Worm (Caenorhabditis elegans) whole organism, mixed stage, embryonic: ENCODE results near the gene sng-1.

Experiments used
- M03D4.4 ChIP-seq: sonication (generic microtip); optimal IDR thresholded peaks from 2 replicates; lab custom pipeline; 2017; ENCODE audit warnings: mild to moderate bottlenecking, missing genetic modification characterization, missing compliant biosample characterization
- bed-3 ChIP-seq: fragments of 200-800 bp; sonication (Bioruptor generic); optimal IDR thresholded peaks from 3 replicates; lab custom pipeline; 2018; ENCODE audit warnings: mild to moderate bottlenecking, missing genetic modification characterization, moderate library complexity, missing compliant biosample characterization
- blmp-1 ChIP-seq: fragments of 150-350 bp; optimal IDR thresholded peaks from 2 replicates; lab custom pipeline; 2014; ENCODE audit warnings: missing biosample characterization, missing genetic modification characterization
- ceh-39 ChIP-seq: fragments of 150-350 bp; optimal IDR thresholded peaks from 2 replicates; lab custom pipeline; 2014; ENCODE audit warnings: missing biosample characterization, missing genetic modification characterization
- ceh-83 ChIP-seq: fragments of 200-800 bp; sonication (Bioruptor generic); optimal IDR thresholded peaks from 2 replicates; lab custom pipeline; 2018; ENCODE audit warnings: mild to moderate bottlenecking, missing genetic modification characterization, missing compliant biosample characterization
- ces-1 ChIP-seq: fragments of 150-350 bp; optimal IDR thresholded peaks from 2 replicates; lab custom pipeline; 2014; ENCODE audit warnings: missing biosample characterization, missing genetic modification reagents, missing genetic modification characterization
- cnd-1 ChIP-seq: fragments of 200-800 bp; sonication (Bioruptor generic); optimal IDR thresholded peaks from 2 replicates; lab custom pipeline; 2018; ENCODE audit warnings: mild to moderate bottlenecking, missing genetic modification characterization, missing compliant biosample characterization
- drap-1 ChIP-seq: fragments of 200-800 bp; sonication (Bioruptor generic); optimal IDR thresholded peaks from 3 replicates; lab custom pipeline; 2018; ENCODE audit warnings: mild to moderate bottlenecking, missing genetic modification characterization, missing compliant biosample characterization
- elt-1 ChIP-seq: sonication (generic microtip); optimal IDR thresholded peaks from 2 replicates; lab custom pipeline; 2017; ENCODE audit warnings: missing genetic modification characterization, mild to moderate bottlenecking, missing compliant biosample characterization, antibody characterized with exemption, moderate library complexity, borderline replicate concordance; ENCODE audit not compliant: insufficient read depth
- flh-1 ChIP-seq: fragments of 200-800 bp; sonication (Bioruptor generic); optimal IDR thresholded peaks from 2 replicates; lab custom pipeline; 2018; ENCODE audit warnings: mild to moderate bottlenecking, missing genetic modification characterization, moderate library complexity, missing compliant biosample characterization
- ham-2 ChIP-seq: fragments of 200-800 bp; sonication (Bioruptor generic); optimal IDR thresholded peaks from 2 replicates; lab custom pipeline; 2018; ENCODE audit warnings: mild to moderate bottlenecking, missing genetic modification characterization, missing compliant biosample characterization
- mab-5 ChIP-seq: fragments of 150-350 bp; optimal IDR thresholded peaks from 2 replicates; lab custom pipeline; 2014; ENCODE audit warnings: missing biosample characterization, missing genetic modification characterization
- mep-1 ChIP-seq: fragments of 150-350 bp; optimal IDR thresholded peaks from 2 replicates; lab custom pipeline; 2017; ENCODE audit warnings: missing biosample characterization, missing genetic modification reagents, missing genetic modification characterization, inconsistent platforms
- mls-2 ChIP-seq: sonication (generic microtip); optimal IDR thresholded peaks from 2 replicates; lab custom pipeline; 2016; ENCODE audit warnings: mild to moderate bottlenecking, missing genetic modification characterization, moderate library complexity, missing compliant biosample characterization
- nhr-12 ChIP-seq: fragments of 150-350 bp; optimal IDR thresholded peaks from 2 replicates; lab custom pipeline; 2014; ENCODE audit warnings: missing biosample characterization, missing genetic modification characterization
- nhr-2 ChIP-seq: fragments of 150-350 bp; optimal IDR thresholded peaks from 2 replicates; lab custom pipeline; 2014; ENCODE audit warnings: missing biosample characterization, missing genetic modification characterization
- nhr-237 ChIP-seq: fragments of 150-350 bp; optimal IDR thresholded peaks from 2 replicates; lab custom pipeline; 2014; ENCODE audit warnings: missing biosample characterization, missing genetic modification characterization
- pha-4 ChIP-seq: fragments of 150-350 bp; optimal IDR thresholded peaks from 2 replicates; lab custom pipeline; 2018; ENCODE audit warnings: missing biosample characterization, missing genetic modification reagents, missing genetic modification characterization
- sem-2 ChIP-seq: fragments of 200-800 bp; sonication (Bioruptor generic); optimal IDR thresholded peaks from 2 replicates; lab custom pipeline; 2018; ENCODE audit warnings: mild to moderate bottlenecking, missing genetic modification characterization, missing compliant biosample characterization
- sptf-1 ChIP-seq: sonication (generic microtip); optimal IDR thresholded peaks from 2 replicates; lab custom pipeline; 2017; ENCODE audit warnings: mild to moderate bottlenecking, missing genetic modification characterization, moderate library complexity, missing compliant biosample characterization
- tbx-8 ChIP-seq: fragments of 200-800 bp; sonication (Bioruptor generic); optimal IDR thresholded peaks from 2 replicates; lab custom pipeline; 2018; ENCODE audit warnings: mild to moderate bottlenecking, missing genetic modification characterization, moderate library complexity, missing compliant biosample characterization
- unc-39 ChIP-seq: fragments of 150-350 bp; optimal IDR thresholded peaks from 2 replicates; lab custom pipeline; 2014; ENCODE audit warnings: missing biosample characterization, missing genetic modification characterization
- unc-62 ChIP-seq: fragments of 150-350 bp; optimal IDR thresholded peaks from 2 replicates; lab custom pipeline; 2014; ENCODE audit warnings: missing biosample characterization, missing genetic modification reagents, missing genetic modification characterization
- zip-8 ChIP-seq: fragments of 150-350 bp; optimal IDR thresholded peaks from 2 replicates; lab custom pipeline; 2014; ENCODE audit warnings: missing biosample characterization, missing genetic modification characterization

The sng-1 gene

DNA sequence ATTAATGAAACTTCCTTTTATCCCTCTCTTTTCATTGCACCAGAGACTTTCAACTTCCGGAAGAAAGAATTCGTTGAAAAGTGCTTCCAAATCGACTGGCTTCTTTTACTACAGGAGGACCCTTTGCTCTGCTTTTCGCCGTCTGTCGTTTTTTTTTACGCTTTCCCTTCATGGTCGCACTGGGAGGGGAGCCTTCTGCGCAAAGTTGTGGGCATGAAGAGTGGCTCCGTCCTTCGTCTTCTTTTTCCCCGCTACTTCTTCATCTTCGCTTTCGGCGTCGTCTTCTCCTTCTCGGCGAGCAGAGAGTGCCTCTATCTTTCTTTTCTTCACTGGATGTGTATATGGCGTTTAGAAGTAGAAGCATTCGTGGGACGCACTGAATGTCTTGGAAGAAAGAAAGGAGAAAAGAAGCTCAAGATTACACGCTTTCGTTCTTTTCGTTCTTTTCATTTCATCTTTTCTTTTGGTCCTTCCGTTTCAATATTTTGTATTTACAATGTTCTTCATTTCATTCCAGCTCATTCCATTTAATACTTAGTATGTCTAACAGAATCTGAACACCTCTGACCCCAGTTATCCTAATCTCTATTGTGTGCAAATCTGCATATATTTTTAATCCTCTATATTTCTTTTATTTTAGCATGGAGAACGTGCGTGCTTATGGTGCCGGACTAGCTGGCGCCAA is at the start of gene sng-1:
Gene sng-1, plus strand, starts transcription at position 635 of the 685 bp plus-strand sequence.
- peak; percentile 35 for TF ChIP-seq ces-1 (GFP tag; lab: Kevin White, UChicago)
- TF ChIP-seq elt-1 (tag; lab: Kevin White, UChicago), result no peak
- no peak for TF ChIP-seq nhr-12 (tag; lab: Kevin White, UChicago)

- TF ChIP-seq ceh-83 (GFP tag; lab: Kevin White, UChicago) (no peak), mls-2 (tag; lab: Kevin White, UChicago) (no peak), elt-1 (tag; lab: Kevin White, UChicago) (no peak), ceh-39 (tag; lab: Kevin White, UChicago) (no peak), sptf-1 (tag; lab: Kevin White, UChicago) (no peak), nhr-12 (tag; lab: Kevin White, UChicago) (no peak), zip-8 (tag; lab: Kevin White, UChicago) (no peak), nhr-2 (no peak), unc-39 (tag; lab: Kevin White, UChicago) (no peak), bed-3 (GFP tag; lab: Kevin White, UChicago) (no peak), unc-62 (GFP tag; lab: Kevin White, UChicago) (no peak), blmp-1 (tag; lab: Kevin White, UChicago) (no peak), nhr-237 (tag; lab: Kevin White, UChicago) (no peak), ham-2 (GFP tag; lab: Kevin White, UChicago) (no peak), mep-1 (tag; lab: Kevin White, UChicago) (no peak), sem-2 (GFP tag; lab: Kevin White, UChicago) (no peak), tbx-8 (no peak), mab-5 (tag; lab: Kevin White, UChicago) (no peak), cnd-1 (tag; lab: Kevin White, UChicago) (no peak)
Measured at ce11 chrX:7278095-7278494, 49.3 kb upstream of the sng-1 start.

DNA sequence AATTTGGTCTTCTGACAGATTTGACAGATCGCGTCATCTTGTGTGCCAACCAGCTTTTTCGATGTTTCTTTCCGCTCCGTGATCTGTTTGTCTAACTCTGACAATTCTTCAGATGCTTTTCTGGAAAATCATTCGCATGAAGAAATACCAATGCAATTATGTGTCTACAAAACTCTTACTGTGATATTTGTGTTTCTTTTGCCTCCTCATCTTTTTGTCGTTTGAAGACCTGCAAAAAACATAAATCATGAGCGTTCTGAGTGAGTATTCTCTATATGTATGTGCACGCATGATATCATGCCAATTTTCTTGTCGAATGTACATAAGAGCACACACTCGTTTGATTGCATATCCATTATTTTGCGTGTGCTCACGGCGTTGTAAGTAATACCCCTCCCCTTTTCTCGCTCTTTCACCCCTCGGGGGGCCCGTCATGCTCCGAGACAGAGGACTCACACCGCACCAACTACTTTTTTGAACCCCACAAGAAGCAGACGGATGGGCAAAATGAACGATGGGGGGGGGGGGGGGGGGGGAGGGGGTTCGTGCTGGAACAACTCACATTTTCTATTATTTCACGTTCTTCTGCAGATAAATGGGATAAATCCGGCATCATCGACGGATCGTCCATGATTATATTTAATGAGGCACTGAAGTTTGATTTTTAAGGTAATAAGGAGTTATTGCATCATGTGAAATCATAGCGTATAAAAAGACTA is 47.6 kb upstream of the sng-1 start, which contains the start of gene unc-10:
Gene unc-10, minus strand, starts transcription at position 652 of the 719 bp plus-strand sequence.
- no peak for TF ChIP-seq pha-4 (tag; lab: Kevin White, UChicago)
- TF ChIP-seq M03D4.4 (tag; lab: Kevin White, UChicago), result peak; percentile 10
- TF ChIP-seq, all 35 proteins: peak for 1

- TF ChIP-seq ces-1 (GFP tag; lab: Kevin White, UChicago) (peak; percentile 98), drap-1 (no peak), mab-5 (tag; lab: Kevin White, UChicago) (no peak), mls-2 (tag; lab: Kevin White, UChicago) (peak; percentile 1)
Measured at ce11 chrX:7281347-7281746, 46.1 kb upstream of the sng-1 start.

ce11 chrX:7283136-7283535 is 44.3 kb upstream of the sng-1 start:
- no peak for TF ChIP-seq flh-1

- TF ChIP-seq ces-1 (GFP tag; lab: Kevin White, UChicago) (peak; percentile 69), flh-1 (no peak), unc-62 (GFP tag; lab: Kevin White, UChicago) (no peak), unc-39 (tag; lab: Kevin White, UChicago) (peak; percentile 60)
- TF ChIP-seq, all 35 proteins: peak for 2
Measured at ce11 chrX:7284724-7285184, 42.6 kb upstream of the sng-1 start.

DNA sequence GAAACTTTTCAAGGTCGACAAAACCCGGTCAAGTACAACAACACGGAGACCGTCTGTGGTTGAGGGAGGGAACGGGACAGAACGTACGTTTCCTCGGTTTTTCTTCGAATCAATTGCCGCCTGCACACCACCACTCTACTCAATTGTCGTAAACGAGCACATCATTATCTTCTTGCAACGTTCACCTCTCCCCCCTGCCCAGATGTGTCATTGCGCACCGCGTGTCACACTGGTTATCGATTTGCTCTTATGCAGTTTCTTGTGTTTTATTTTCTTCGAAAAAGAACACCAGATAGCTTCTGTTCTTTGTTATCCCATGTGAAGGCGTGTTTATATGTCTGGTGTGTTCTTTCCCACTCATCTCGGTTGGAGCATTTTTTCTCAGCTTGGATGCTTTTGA is 37.8 kb upstream of the sng-1 start:
- no peak for TF ChIP-seq pha-4 (tag; lab: Kevin White, UChicago)
- peak; percentile 3 for TF ChIP-seq ceh-39 (tag; lab: Kevin White, UChicago)
- TF ChIP-seq ces-1 (GFP tag; lab: Kevin White, UChicago), result peak; percentile 6
- TF ChIP-seq unc-39 (tag; lab: Kevin White, UChicago), result peak; percentile 4
